Fruit fly (Drosophila melanogaster) whole organism, prepupa: ENCODE measurements around the gene CG34253.

Source experiments
- CG11762 ChIP-seq: fragments of 200-800 bp; sonication (Bioruptor generic); optimal IDR thresholded peaks from 3 replicates; lab custom pipeline; 2016; ENCODE audit warnings: missing biosample characterization, missing genetic modification characterization; ENCODE audit not compliant: insufficient read depth
- CG3032 ChIP-seq: fragments of 200-800 bp; optimal IDR thresholded peaks from 2 replicates; lab custom pipeline; 2019; ENCODE audit warnings: missing biosample characterization, mild to moderate bottlenecking, missing genetic modification characterization, moderate library complexity
- CG6854 ChIP-seq: fragments of 200-800 bp; sonication (Bioruptor generic); optimal IDR thresholded peaks from 2 replicates; lab custom pipeline; 2017; ENCODE audit warnings: missing biosample characterization, mild to moderate bottlenecking, missing genetic modification characterization
- Met ChIP-seq: fragments of 200-800 bp; sonication (Bioruptor generic); optimal IDR thresholded peaks from 3 replicates; lab custom pipeline; 2016; ENCODE audit warnings: missing biosample characterization, missing genetic modification characterization
- Sox102F ChIP-seq: fragments of 200-800 bp; sonication (Bioruptor generic); optimal IDR thresholded peaks from 2 replicates; lab custom pipeline; 2016; ENCODE audit warnings: missing biosample characterization, mild to moderate bottlenecking, missing genetic modification characterization
- Sox14 ChIP-seq: fragments of 200-800 bp; sonication (Bioruptor generic); optimal IDR thresholded peaks from 3 replicates; lab custom pipeline; 2016; ENCODE audit warnings: missing biosample characterization, missing genetic modification characterization
- pdm3 ChIP-seq: fragments of 200-800 bp; sonication (Bioruptor generic); optimal IDR thresholded peaks from 3 replicates; lab custom pipeline; 2016; ENCODE audit warnings: missing biosample characterization, missing genetic modification characterization

DNA sequence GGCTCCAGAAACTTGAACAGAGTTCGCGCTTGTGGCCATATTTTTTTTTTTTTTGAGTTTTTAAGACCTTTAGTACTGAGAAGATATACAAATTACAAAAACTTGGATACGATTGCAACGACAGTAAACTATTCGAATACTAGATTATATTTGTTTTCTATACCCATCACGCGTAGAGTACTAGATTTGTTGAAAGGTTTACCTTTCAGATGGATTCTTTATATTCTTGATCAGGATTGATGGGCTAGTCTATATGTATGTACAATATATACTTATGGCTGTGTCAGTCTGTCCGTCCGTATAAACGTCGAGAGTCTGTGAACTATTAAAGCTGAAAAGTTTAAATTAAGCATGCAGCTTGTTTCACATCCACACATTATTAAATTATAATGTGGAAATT lies 34.8 kb upstream of the CG34253 start, which contains the start of gene CG42853:
- TF ChIP-seq Sox102F (GFP tag; lab: Kevin White, UChicago) (no peak), Sox14 (GFP tag; lab: Kevin White, UChicago) (no peak), Met (no peak), pdm3 (no peak), CG11762 (GFP tag; lab: Kevin White, UChicago) (no peak), CG3032 (tag; lab: Kevin White, UChicago) (no peak), CG6854 (GFP tag; lab: Kevin White, UChicago) (no peak)
